Worm (Caenorhabditis elegans): ENCODE data around the gene cnc-4.

DNA sequence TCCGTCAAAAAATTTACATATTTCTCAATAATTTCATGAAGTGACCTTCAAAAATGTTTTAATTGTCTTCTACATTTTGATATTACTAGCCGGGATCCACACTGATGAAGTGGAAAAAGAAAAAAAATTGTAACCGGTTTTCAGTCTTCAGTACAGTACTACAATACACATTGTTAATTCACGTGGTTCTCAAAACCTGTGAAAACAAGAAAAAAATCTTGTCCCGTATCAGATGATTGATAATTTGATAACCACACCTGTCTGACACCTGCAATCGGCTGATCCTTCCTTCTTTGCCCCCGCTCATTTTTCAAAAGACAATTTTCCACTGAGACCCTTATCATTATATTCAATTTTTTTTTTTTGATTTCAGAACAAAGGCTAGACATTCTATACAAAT, 8.2 kb upstream of the cnc-4 start, which contains the start of gene R09B5.11:
- TF ChIP-seq dao-5 (tag; optimal IDR thresholded peaks at IDR 0.05) (no peak), him-1 (tag; optimal IDR thresholded peaks at IDR 0.05) (no peak)

Measured in whole organism, L4/young adult.